Worm (Caenorhabditis elegans): ENCODE results near the gene trap-3.
A peak's percentile ranks its signal among the peaks of the same experiment; 100 is the strongest.

trap-3 gene

ce11 chrIV:2391809-2392208 is 2.6 kb downstream of the trap-3 start:
- TF ChIP-seq F13C5.2 (tag; optimal IDR thresholded peaks at IDR 0.05) (no peak), scrt-1 (GFP tag; IDR thresholded peaks at IDR 0.05) (no peak), flt-1 (GFP tag; IDR thresholded peaks at IDR 0.05) (no peak), ama-1 (optimal IDR thresholded peaks at IDR 0.05) (no peak), hmg-4 (GFP tag; optimal IDR thresholded peaks at IDR 0.05) (no peak), B0310.2 (tag; optimal IDR thresholded peaks at IDR 0.05) (no peak), ceh-36 (tag; optimal IDR thresholded peaks at IDR 0.05) (no peak), ceh-13 (GFP tag; optimal IDR thresholded peaks at IDR 0.05) (no peak), hmbx-1 (tag; optimal IDR thresholded peaks at IDR 0.05) (no peak), tbx-11 (GFP tag; IDR thresholded peaks at IDR 0.05) (no peak), tra-4 (tag; optimal IDR thresholded peaks at IDR 0.05) (no peak), tbx-37 (GFP tag; conservative IDR thresholded peaks at IDR 0.05) (no peak), ets-7 (tag; optimal IDR thresholded peaks at IDR 0.05) (no peak)

- TF ChIP-seq B0310.2 (tag; optimal IDR thresholded peaks at IDR 0.05) (no peak), flt-1 (GFP tag; IDR thresholded peaks at IDR 0.05) (no peak), ets-7 (tag; optimal IDR thresholded peaks at IDR 0.05) (no peak), hmg-4 (GFP tag; optimal IDR thresholded peaks at IDR 0.05) (no peak), tra-4 (tag; optimal IDR thresholded peaks at IDR 0.05) (no peak), ceh-36 (tag; optimal IDR thresholded peaks at IDR 0.05) (no peak), tbx-37 (GFP tag; conservative IDR thresholded peaks at IDR 0.05) (no peak), hnd-1 (tag; optimal IDR thresholded peaks at IDR 0.05) (no peak), scrt-1 (GFP tag; IDR thresholded peaks at IDR 0.05) (no peak)
Measured at ce11 chrIV:2393023-2393422, 3.8 kb downstream of the trap-3 start.

DNA sequence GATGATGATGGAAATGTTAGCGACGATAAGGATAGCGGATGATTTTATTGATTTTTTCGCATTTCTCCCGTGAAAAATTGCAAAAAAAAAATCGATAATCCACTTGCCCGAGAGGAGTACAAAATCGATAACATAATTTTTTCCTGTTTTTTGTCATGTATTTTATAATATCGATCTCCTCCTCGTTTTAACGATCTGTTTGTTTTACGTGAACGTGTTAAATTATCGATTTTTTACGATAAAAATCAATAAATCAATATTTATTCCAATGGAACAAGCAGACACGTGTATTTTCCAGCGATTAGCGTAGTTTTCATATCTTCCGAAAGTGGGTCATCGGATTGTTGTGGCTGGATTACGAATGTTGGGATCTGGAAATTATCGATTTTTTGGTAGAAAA is 6.8 kb downstream of the trap-3 start:
- TF ChIP-seq tra-4 (tag; optimal IDR thresholded peaks at IDR 0.05) (no peak), ceh-13 (GFP tag; optimal IDR thresholded peaks at IDR 0.05) (no peak), flt-1 (GFP tag; IDR thresholded peaks at IDR 0.05) (no peak), ets-7 (tag; optimal IDR thresholded peaks at IDR 0.05) (no peak), B0310.2 (tag; optimal IDR thresholded peaks at IDR 0.05) (no peak), sea-1 (GFP tag; conservative IDR thresholded peaks at IDR 0.05) (no peak), hmg-4 (GFP tag; optimal IDR thresholded peaks at IDR 0.05) (no peak), tbx-11 (GFP tag; IDR thresholded peaks at IDR 0.05) (no peak), hnd-1 (tag; optimal IDR thresholded peaks at IDR 0.05) (no peak), pes-1 (GFP tag; IDR thresholded peaks at IDR 0.05) (no peak), hmbx-1 (tag; optimal IDR thresholded peaks at IDR 0.05) (no peak), aly-1 (tag; optimal IDR thresholded peaks at IDR 0.05) (no peak)

DNA sequence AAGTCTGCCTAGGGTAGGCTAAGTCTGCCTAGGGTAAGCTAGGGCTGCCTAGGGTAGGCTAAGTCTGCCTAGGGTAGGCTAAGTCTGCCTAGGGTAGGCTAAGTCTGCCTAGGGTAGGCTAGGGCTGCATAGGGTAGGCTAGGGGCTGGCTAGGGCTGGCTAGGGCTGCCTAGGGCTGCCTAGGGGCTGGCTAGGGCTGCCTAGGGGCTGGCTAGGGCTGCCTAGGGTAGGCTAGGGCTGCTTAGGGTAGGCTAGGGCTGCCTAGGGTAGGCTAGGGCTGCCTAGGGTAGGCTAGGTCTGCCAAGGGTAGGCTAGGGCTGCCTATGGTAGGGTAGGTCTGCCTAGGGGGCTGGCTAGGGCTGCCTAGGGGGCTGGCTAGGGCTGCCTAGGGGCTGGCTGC is 9.1 kb downstream of the trap-3 start:
- TF ChIP-seq hmg-4 (GFP tag; optimal IDR thresholded peaks at IDR 0.05) (peak; percentile 30), pes-1 (GFP tag; IDR thresholded peaks at IDR 0.05) (0 out of 2 replicates have a peak, but pooled peaks have one; percentile 7), ets-7 (tag; optimal IDR thresholded peaks at IDR 0.05) (no peak)

DNA sequence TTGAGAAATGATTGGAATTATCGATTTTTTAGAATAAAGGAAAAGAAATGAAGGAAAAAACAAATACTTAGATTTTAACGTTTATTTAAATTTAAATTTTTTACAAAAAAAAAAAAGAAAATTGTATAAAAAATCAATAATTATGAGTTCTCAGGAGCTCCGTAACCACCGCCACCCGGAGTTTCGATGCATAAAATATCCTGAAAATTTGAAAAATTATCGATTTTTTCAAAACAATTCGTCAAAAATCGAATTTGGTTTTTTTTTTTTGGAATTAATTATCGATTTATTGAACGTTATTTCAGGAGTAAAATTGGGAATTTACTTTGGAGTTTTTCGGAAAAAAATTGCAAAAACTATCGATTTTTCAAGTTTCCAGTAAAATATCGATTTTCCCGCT is 10.2 kb downstream of the trap-3 start, which contains the start of gene Y38F2AR.10:
Gene Y38F2AR.10 (minus strand): TSS at position 101 of the 400 bp plus-strand sequence.
- TF ChIP-seq flt-1 (GFP tag; IDR thresholded peaks at IDR 0.05) = no peak
- no peak for TF ChIP-seq pes-1 (GFP tag; IDR thresholded peaks at IDR 0.05)
- TF ChIP-seq aly-1 (tag; optimal IDR thresholded peaks at IDR 0.05) = no peak
- TF ChIP-seq ceh-13 (GFP tag; optimal IDR thresholded peaks at IDR 0.05) = no peak
- no peak for TF ChIP-seq B0310.2 (tag; optimal IDR thresholded peaks at IDR 0.05)
- TF ChIP-seq hmg-4 (GFP tag; optimal IDR thresholded peaks at IDR 0.05) = no peak
- TF ChIP-seq tra-4 (tag; optimal IDR thresholded peaks at IDR 0.05) = no peak
- no peak for TF ChIP-seq scrt-1 (GFP tag; IDR thresholded peaks at IDR 0.05)
- no peak for TF ChIP-seq tbx-37 (GFP tag; conservative IDR thresholded peaks at IDR 0.05)
- no peak for TF ChIP-seq ama-1 (optimal IDR thresholded peaks at IDR 0.05)
- TF ChIP-seq hmbx-1 (tag; optimal IDR thresholded peaks at IDR 0.05) = no peak
- TF ChIP-seq F13C5.2 (tag; optimal IDR thresholded peaks at IDR 0.05) = no peak
- no peak for TF ChIP-seq tbx-11 (GFP tag; IDR thresholded peaks at IDR 0.05)

DNA sequence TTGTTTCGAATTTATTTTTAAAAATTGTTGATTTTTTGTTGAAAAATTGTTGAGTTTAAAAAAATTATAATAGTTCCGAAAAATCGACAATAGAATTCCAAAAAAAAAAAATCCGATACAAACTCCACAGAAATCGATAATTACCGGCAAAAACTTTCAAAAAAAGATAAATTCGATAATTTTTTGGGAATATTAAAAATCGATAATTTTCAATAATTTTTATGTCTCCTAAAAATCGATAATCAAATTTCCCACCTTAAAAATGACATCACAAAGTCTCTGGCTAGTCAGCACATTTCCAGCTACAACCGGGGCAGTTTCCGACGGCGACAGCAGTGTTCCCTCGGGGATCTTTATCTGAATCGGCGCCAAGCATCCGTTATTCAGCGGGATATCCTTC is 11.4 kb downstream of the trap-3 start:
- no peak for TF ChIP-seq tra-4 (tag; optimal IDR thresholded peaks at IDR 0.05)
- TF ChIP-seq sea-1 (GFP tag; conservative IDR thresholded peaks at IDR 0.05) = no peak
- TF ChIP-seq scrt-1 (GFP tag; IDR thresholded peaks at IDR 0.05) = no peak

- TF ChIP-seq ceh-36 (tag; optimal IDR thresholded peaks at IDR 0.05) (peak; percentile 97), flt-1 (GFP tag; IDR thresholded peaks at IDR 0.05) (no peak)
Measured at ce11 chrIV:2403374-2403773, 14.1 kb downstream of the trap-3 start.

- TF ChIP-seq sea-1 (GFP tag; conservative IDR thresholded peaks at IDR 0.05) = no peak
- TF ChIP-seq flt-1 (GFP tag; IDR thresholded peaks at IDR 0.05) = no peak
- TF ChIP-seq F13C5.2 (tag; optimal IDR thresholded peaks at IDR 0.05) = no peak
- TF ChIP-seq tbx-11 (GFP tag; IDR thresholded peaks at IDR 0.05) = no peak
- no peak for TF ChIP-seq tra-4 (tag; optimal IDR thresholded peaks at IDR 0.05)
- no peak for TF ChIP-seq ama-1 (optimal IDR thresholded peaks at IDR 0.05)
- TF ChIP-seq ceh-13 (GFP tag; optimal IDR thresholded peaks at IDR 0.05) = no peak
Measured at ce11 chrIV:2407704-2408103, 18.5 kb downstream of the trap-3 start.

- TF ChIP-seq ama-1 (optimal IDR thresholded peaks at IDR 0.05) = no peak
- peak; percentile 79 for TF ChIP-seq ceh-13 (GFP tag; optimal IDR thresholded peaks at IDR 0.05)
- peak; percentile 92 for TF ChIP-seq ceh-36 (tag; optimal IDR thresholded peaks at IDR 0.05)
- TF ChIP-seq flt-1 (GFP tag; IDR thresholded peaks at IDR 0.05) = peak; percentile 89
- peak; percentile 68 for TF ChIP-seq ets-7 (tag; optimal IDR thresholded peaks at IDR 0.05)
- TF ChIP-seq F13C5.2 (tag; optimal IDR thresholded peaks at IDR 0.05) = peak; percentile 98
- TF ChIP-seq B0310.2 (tag; optimal IDR thresholded peaks at IDR 0.05) = peak; percentile 83
- TF ChIP-seq sea-1 (GFP tag; conservative IDR thresholded peaks at IDR 0.05) = peak; percentile 86
- peak; percentile 93 for TF ChIP-seq aly-1 (tag; optimal IDR thresholded peaks at IDR 0.05)
- peak; percentile 99 for TF ChIP-seq hmg-4 (GFP tag; optimal IDR thresholded peaks at IDR 0.05)
- peak; percentile 94 for TF ChIP-seq scrt-1 (GFP tag; IDR thresholded peaks at IDR 0.05)
- peak; percentile 75 for TF ChIP-seq hnd-1 (tag; optimal IDR thresholded peaks at IDR 0.05)
- peak; percentile 90 for TF ChIP-seq tra-4 (tag; optimal IDR thresholded peaks at IDR 0.05)
- peak; percentile 92 for TF ChIP-seq pes-1 (GFP tag; IDR thresholded peaks at IDR 0.05)
- peak; percentile 82 for TF ChIP-seq tbx-37 (GFP tag; conservative IDR thresholded peaks at IDR 0.05)
- peak; percentile 72 for TF ChIP-seq hmbx-1 (tag; optimal IDR thresholded peaks at IDR 0.05)
- peak; percentile 90 for TF ChIP-seq tbx-11 (GFP tag; IDR thresholded peaks at IDR 0.05)
Measured at ce11 chrIV:2408437-2408836, 19.2 kb downstream of the trap-3 start.

Measured in whole organism, early embryonic.